Fruit fly (Drosophila melanogaster) whole organism, embryonic: ENCODE data around the gene CG43291.

Experiments
- Asciz ChIP-seq: fragments of 200-800 bp; sonication (Bioruptor generic); optimal IDR thresholded peaks from 2 replicates; lab custom pipeline; 2017; ENCODE audit warnings: missing biosample characterization, mild to moderate bottlenecking, missing genetic modification characterization, missing genetic modification reagents
- CG10366 ChIP-seq: fragments of 200-800 bp; sonication (Bioruptor generic); IDR thresholded peaks from 2 replicates; pipeline ENCODE4 v1.3.6; 2022; ENCODE audit warnings: missing biosample characterization, missing genetic modification characterization
- CG17359 ChIP-seq: fragments of 200-800 bp; sonication (Bioruptor generic); optimal IDR thresholded peaks from 3 replicates; lab custom pipeline; 2018; ENCODE audit warnings: missing biosample characterization, mild to moderate bottlenecking, missing genetic modification characterization, moderate library complexity
- CG1832 ChIP-seq: fragments of 200-800 bp; sonication (Bioruptor generic); optimal IDR thresholded peaks from 2 replicates; lab custom pipeline; 2017; ENCODE audit warnings: missing biosample characterization, mild to moderate bottlenecking, missing genetic modification characterization, inconsistent platforms
- CG18619 ChIP-seq: fragments of 200-800 bp; sonication (Bioruptor generic); optimal IDR thresholded peaks from 3 replicates; lab custom pipeline; 2017; ENCODE audit warnings: missing biosample characterization, mild to moderate bottlenecking, missing genetic modification characterization
- CG2120 ChIP-seq: fragments of 200-800 bp; sonication (Bioruptor generic); optimal IDR thresholded peaks from 3 replicates; lab custom pipeline; 2016; ENCODE audit warnings: missing biosample characterization, missing genetic modification characterization
- CG2712 ChIP-seq: fragments of 200-800 bp; optimal IDR thresholded peaks from 3 replicates; lab custom pipeline; 2019; ENCODE audit warnings: missing biosample characterization, mild to moderate bottlenecking, missing genetic modification characterization, moderate library complexity
- CG2889 ChIP-seq: fragments of 200-800 bp; sonication (Bioruptor generic); IDR thresholded peaks from 3 replicates; pipeline ENCODE4 v1.3.6; 2022; ENCODE audit warnings: missing biosample characterization, missing genetic modification characterization
- CG34422 ChIP-seq: fragments of 200-800 bp; sonication (Bioruptor generic); IDR thresholded peaks from 3 replicates; pipeline ENCODE4 v1.3.6; 2022; ENCODE audit warnings: missing biosample characterization, missing genetic modification characterization
- CG4328 ChIP-seq: fragments of 200-800 bp; sonication (Bioruptor generic); optimal IDR thresholded peaks from 3 replicates; lab custom pipeline; 2017; ENCODE audit warnings: missing biosample characterization, missing genetic modification reagents, missing genetic modification characterization
- CG6654 ChIP-seq: fragments of 200-800 bp; sonication (Bioruptor generic); optimal IDR thresholded peaks from 2 replicates; lab custom pipeline; 2017; ENCODE audit warnings: missing biosample characterization, mild to moderate bottlenecking, missing genetic modification characterization
- CG7556 ChIP-seq: fragments of 200-800 bp; sonication (Bioruptor generic); optimal IDR thresholded peaks from 2 replicates; lab custom pipeline; 2017; ENCODE audit warnings: missing biosample characterization, mild to moderate bottlenecking, missing genetic modification characterization
- CG8478 ChIP-seq: fragments of >200 bp; optimal IDR thresholded peaks from 2 replicates; lab custom pipeline; 2018
- CTCF ChIP-seq: fragments of 200-800 bp; sonication (Bioruptor generic); optimal IDR thresholded peaks from 2 replicates; lab custom pipeline; 2017; ENCODE audit warnings: missing biosample characterization, mild to moderate bottlenecking, missing genetic modification characterization, moderate library complexity
- Chrac-16 ChIP-seq: fragments of 200-800 bp; sonication (Bioruptor generic); optimal IDR thresholded peaks from 3 replicates; lab custom pipeline; 2016; ENCODE audit warnings: missing biosample characterization, missing genetic modification characterization
- CoRest ChIP-seq: fragments of 200-800 bp; sonication (Bioruptor generic); optimal IDR thresholded peaks from 3 replicates; lab custom pipeline; 2018; ENCODE audit warnings: missing biosample characterization, mild to moderate bottlenecking, missing genetic modification characterization, moderate library complexity
- E2f1 ChIP-seq: fragments of 200-800 bp; sonication (Bioruptor generic); IDR thresholded peaks from 2 replicates; pipeline ENCODE4 v1.3.6; 2022; ENCODE audit warnings: missing biosample characterization, missing genetic modification characterization
- Ets65A ChIP-seq: fragments of 200-800 bp; sonication (Bioruptor generic); peaks from one replicate; lab custom pipeline; 2016; ENCODE audit warnings: missing biosample characterization, missing genetic modification characterization
- Hr78 ChIP-seq, 2 experiments: fragments of 200-800 bp in 1 of 2; fragments of >200 bp in 1 of 2; sonication (Bioruptor generic) in 1 of 2; optimal IDR thresholded peaks; 2 replicates each; lab custom pipeline; 2017 to 2019; ENCODE audit warnings: missing biosample characterization in 2 of 2, missing genetic modification characterization in 2 of 2, mild to moderate bottlenecking in 1 of 2, moderate library complexity in 1 of 2
- Med ChIP-seq: fragments of 200-800 bp; sonication (Bioruptor generic); peaks from one replicate; lab custom pipeline; 2016; ENCODE audit warnings: missing biosample characterization, missing genetic modification characterization, mild to moderate bottlenecking, inconsistent platforms, moderate library complexity
- Myb ChIP-seq: fragments of 200-800 bp; sonication (Bioruptor generic); optimal IDR thresholded peaks from 2 replicates; lab custom pipeline; 2016; ENCODE audit warnings: missing biosample characterization, missing genetic modification characterization
- NfI ChIP-seq: fragments of 200-800 bp; sonication (Bioruptor generic); optimal IDR thresholded peaks from 3 replicates; lab custom pipeline; 2018; ENCODE audit warnings: missing biosample characterization, mild to moderate bottlenecking, missing genetic modification characterization, moderate library complexity
- Rx ChIP-seq: fragments of 200-800 bp; sonication (Bioruptor generic); IDR thresholded peaks from 2 replicates; pipeline ENCODE4 v1.3.6; 2022; ENCODE audit warnings: missing biosample characterization, missing genetic modification characterization
- Xrp1 ChIP-seq: fragments of 200-800 bp; sonication (Bioruptor generic); IDR thresholded peaks from 2 replicates; pipeline ENCODE4 v1.3.6; 2022; ENCODE audit warnings: missing biosample characterization, missing genetic modification characterization
- amos ChIP-seq: fragments of 200-800 bp; sonication (Bioruptor generic); IDR thresholded peaks from 2 replicates; pipeline ENCODE4 v1.3.6; 2022; ENCODE audit warnings: missing biosample characterization, missing genetic modification characterization; ENCODE audit not compliant: partially characterized antibody
- cato ChIP-seq: fragments of 200-800 bp; sonication (Bioruptor generic); optimal IDR thresholded peaks from 2 replicates; lab custom pipeline; 2016; ENCODE audit warnings: missing biosample characterization, missing genetic modification characterization, borderline replicate concordance
- chif ChIP-seq, 2 experiments: fragments of 200-800 bp; sonication (Bioruptor generic); optimal IDR thresholded peaks; 3 replicates each; lab custom pipeline; 2016; ENCODE audit warnings: missing biosample characterization in 2 of 2, missing genetic modification characterization in 2 of 2
- chm ChIP-seq: fragments of 200-800 bp; sonication (Bioruptor generic); IDR thresholded peaks from 2 replicates; pipeline ENCODE4 v1.3.6; 2022; ENCODE audit warnings: missing biosample characterization, missing genetic modification characterization
- crol ChIP-seq: fragments of 200-800 bp; sonication (Bioruptor generic); IDR thresholded peaks from 2 replicates; pipeline ENCODE4 v1.3.6; 2022; ENCODE audit warnings: missing biosample characterization, missing genetic modification characterization
- dmrt99B ChIP-seq: fragments of 200-800 bp; sonication (Bioruptor generic); optimal IDR thresholded peaks from 2 replicates; lab custom pipeline; 2018; ENCODE audit warnings: missing biosample characterization, mild to moderate bottlenecking, missing genetic modification characterization, moderate library complexity
- ems ChIP-seq: fragments of 200-800 bp; sonication (Bioruptor generic); optimal IDR thresholded peaks from 3 replicates; lab custom pipeline; 2016; ENCODE audit warnings: missing biosample characterization, missing genetic modification characterization
- gfzf ChIP-seq: fragments of 200-800 bp; sonication (Bioruptor generic); optimal IDR thresholded peaks from 2 replicates; lab custom pipeline; 2016; ENCODE audit warnings: missing biosample characterization, mild to moderate bottlenecking, missing genetic modification characterization, moderate library complexity
- grau ChIP-seq: fragments of 200-800 bp; optimal IDR thresholded peaks from 3 replicates; lab custom pipeline; 2019; ENCODE audit warnings: missing biosample characterization, mild to moderate bottlenecking, missing genetic modification characterization, moderate library complexity
- gro ChIP-seq: fragments of 200-800 bp; sonication (Bioruptor generic); optimal IDR thresholded peaks from 2 replicates; lab custom pipeline; 2016; ENCODE audit warnings: missing biosample characterization, missing genetic modification characterization
- jumu ChIP-seq: fragments of 200-800 bp; sonication (Bioruptor generic); optimal IDR thresholded peaks from 3 replicates; lab custom pipeline; 2016; ENCODE audit warnings: missing biosample characterization, missing genetic modification characterization
- ken ChIP-seq: fragments of 200-800 bp; sonication (Bioruptor generic); IDR thresholded peaks from 3 replicates; pipeline ENCODE4 v1.3.6; 2022; ENCODE audit warnings: missing biosample characterization, missing genetic modification characterization
- maf-S ChIP-seq: fragments of 200-800 bp; sonication (Bioruptor generic); optimal IDR thresholded peaks from 2 replicates; lab custom pipeline; 2016; ENCODE audit warnings: missing biosample characterization, missing genetic modification characterization
- nau ChIP-seq: fragments of 200-800 bp; sonication (Bioruptor generic); optimal IDR thresholded peaks from 3 replicates; lab custom pipeline; 2017; ENCODE audit warnings: missing biosample characterization, mild to moderate bottlenecking, missing genetic modification characterization, missing genetic modification reagents
- phol ChIP-seq: fragments of 200-800 bp; sonication (Bioruptor generic); optimal IDR thresholded peaks from 3 replicates; lab custom pipeline; 2018; ENCODE audit warnings: missing biosample characterization, mild to moderate bottlenecking, missing genetic modification characterization, moderate library complexity
- shn ChIP-seq: fragments of 200-800 bp; sonication (Bioruptor generic); optimal IDR thresholded peaks from 3 replicates; lab custom pipeline; 2016; ENCODE audit warnings: missing biosample characterization, missing genetic modification characterization
- sim ChIP-seq: fragments of 200-800 bp; sonication (Bioruptor generic); IDR thresholded peaks from 2 replicates; pipeline ENCODE4 v1.3.6; 2022; ENCODE audit warnings: missing biosample characterization, missing genetic modification characterization
- sisA ChIP-seq: fragments of 200-800 bp; sonication (Bioruptor generic); IDR thresholded peaks from 2 replicates; pipeline ENCODE4 v1.3.6; 2022; ENCODE audit warnings: missing biosample characterization, missing genetic modification characterization
- sna ChIP-seq: fragments of 200-800 bp; sonication (Bioruptor generic); IDR thresholded peaks from 2 replicates; pipeline ENCODE4 v1.3.6; 2022; ENCODE audit warnings: missing biosample characterization, missing genetic modification characterization; ENCODE audit not compliant: partially characterized antibody
- stwl ChIP-seq: fragments of 200-800 bp; sonication (Bioruptor generic); optimal IDR thresholded peaks from 3 replicates; lab custom pipeline; 2018; ENCODE audit warnings: missing biosample characterization, mild to moderate bottlenecking, missing genetic modification characterization, moderate library complexity
- tin ChIP-seq: fragments of 200-800 bp; sonication (Bioruptor generic); optimal IDR thresholded peaks from 3 replicates; lab custom pipeline; 2016; ENCODE audit warnings: missing biosample characterization, missing genetic modification characterization
- tio ChIP-seq: fragments of 200-800 bp; sonication (Bioruptor generic); optimal IDR thresholded peaks from 2 replicates; lab custom pipeline; 2017; ENCODE audit warnings: missing biosample characterization, missing genetic modification characterization, inconsistent platforms
- trh ChIP-seq: fragments of 200-800 bp; sonication (Bioruptor generic); optimal IDR thresholded peaks from 2 replicates; lab custom pipeline; 2016; ENCODE audit warnings: missing biosample characterization, missing genetic modification characterization
- wor ChIP-seq: fragments of 200-800 bp; sonication (Bioruptor generic); IDR thresholded peaks from 2 replicates; pipeline ENCODE4 v1.3.6; 2022; ENCODE audit warnings: missing biosample characterization, missing genetic modification characterization
- z ChIP-seq: fragments of 200-800 bp; sonication (Bioruptor generic); IDR thresholded peaks from 3 replicates; pipeline ENCODE4 v1.3.6; 2022; ENCODE audit warnings: missing biosample characterization, missing genetic modification characterization
- zf30C ChIP-seq: fragments of 200-800 bp; sonication (Bioruptor generic); optimal IDR thresholded peaks from 3 replicates; lab custom pipeline; 2018; ENCODE audit warnings: missing biosample characterization, mild to moderate bottlenecking, missing genetic modification characterization

The CG43291 gene

DNA sequence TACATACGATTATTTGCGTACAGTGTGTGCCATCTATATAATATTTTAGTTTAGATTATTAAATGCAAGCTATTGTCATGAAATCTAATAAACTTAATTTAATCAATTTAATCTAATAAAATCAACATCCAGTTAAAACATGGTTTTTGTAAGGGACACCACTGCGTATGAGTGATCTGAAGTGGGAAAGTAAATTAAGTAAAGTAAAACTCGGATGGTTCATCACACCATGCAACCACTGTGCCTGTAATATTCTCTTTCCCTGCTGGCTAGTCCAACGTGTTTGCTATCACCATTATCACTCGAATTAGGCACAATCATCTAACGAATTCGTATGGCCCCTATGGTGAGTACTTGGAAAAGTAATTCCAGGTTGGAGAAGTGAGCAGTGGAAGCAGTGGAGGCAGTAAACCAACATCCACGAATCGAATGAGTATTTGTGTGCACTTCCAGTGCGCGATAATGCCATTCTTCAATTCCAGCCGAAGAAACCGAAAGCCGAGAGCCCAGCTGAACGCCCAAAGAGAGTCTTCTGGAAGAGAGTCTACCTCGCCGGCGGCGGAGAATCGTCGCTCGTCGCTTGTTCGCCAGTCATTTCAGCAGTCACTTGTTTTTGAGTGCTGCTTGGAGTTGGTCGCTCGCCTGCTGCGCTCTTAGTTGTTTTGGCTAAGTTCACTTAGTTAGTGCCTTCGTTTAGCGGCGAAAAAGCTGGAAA is 44.3 kb upstream of the CG43291 start, which contains the start of gene red (continued):
- TF ChIP-seq ems (GFP tag; lab: Kevin White, UChicago): peak; percentile 64
- peak; percentile 10; the same call in 1 of the 2 replicates for TF ChIP-seq amos (GFP tag; lab: Robert Waterston, UW)
- peak; percentile 79 for TF ChIP-seq CG17359 (tag; lab: Kevin White, UChicago)
- TF ChIP-seq CG4328 (GFP tag; lab: Kevin White, UChicago): no peak
- TF ChIP-seq nau (GFP tag; lab: Kevin White, UChicago): peak; percentile 43
- TF ChIP-seq NfI (GFP tag; lab: Kevin White, UChicago): peak; percentile 78
- no peak for TF ChIP-seq CG8478 (lab: Kevin White, UChicago)
- TF ChIP-seq CG2712 (tag; lab: Kevin White, UChicago): peak; percentile 73
- TF ChIP-seq shn (GFP tag; lab: Kevin White, UChicago): no peak
- TF ChIP-seq Ets65A: peak; percentile 92
- TF ChIP-seq CoRest (tag; lab: Kevin White, UChicago): peak; percentile 81
- no peak for TF ChIP-seq Myb
- TF ChIP-seq ken: peak; percentile 65; the same call in 2 of the 3 replicates
- TF ChIP-seq z: peak; percentile 58; the same call in 2 of the 3 replicates
- peak; percentile 78 for TF ChIP-seq CG18619
- TF ChIP-seq crol (GFP tag; lab: Robert Waterston, UW): no peak
- no peak for TF ChIP-seq gfzf
- TF ChIP-seq CG10366: peak; percentile 66
- TF ChIP-seq CG2889 (GFP tag; lab: Robert Waterston, UW): 0 out of 3 replicates have a peak, but pooled peaks have one; percentile 32
- no peak for TF ChIP-seq trh
- peak; percentile 79 for TF ChIP-seq CG7556
- peak; percentile 81 for TF ChIP-seq dmrt99B (tag; lab: Kevin White, UChicago)
- TF ChIP-seq chif (GFP tag; optimal IDR thresholded peaks at IDR 0.05; lab: Kevin White, UChicago): peak; percentile 43 to 45
- TF ChIP-seq chm (GFP tag; lab: Robert Waterston, UW): peak; percentile 19; the same call in 1 of the 2 replicates
- peak; percentile 95 for TF ChIP-seq grau (tag; lab: Kevin White, UChicago)
- TF ChIP-seq CG6654 (GFP tag; lab: Kevin White, UChicago): no peak
- TF ChIP-seq CTCF: peak; percentile 28
- peak; percentile 8 for TF ChIP-seq maf-S
- peak; percentile 59 for TF ChIP-seq Asciz (GFP tag; lab: Kevin White, UChicago)
- TF ChIP-seq E2f1 (GFP tag; lab: Robert Waterston, UW): peak; percentile 60
- peak; percentile 25; the same call in 1 of the 2 replicates for TF ChIP-seq wor (GFP tag; lab: Robert Waterston, UW)
- TF ChIP-seq phol (tag; lab: Kevin White, UChicago): peak; percentile 67
- TF ChIP-seq Rx (GFP tag; lab: Robert Waterston, UW): 0 out of 2 replicates have a peak, but pooled peaks have one; percentile 30
- TF ChIP-seq Hr78 (GFP tag; optimal IDR thresholded peaks at IDR 0.05; lab: Kevin White, UChicago): peak in 1 of 2 experiments; percentile 3
- no peak for TF ChIP-seq stwl (tag; lab: Kevin White, UChicago)
- peak; percentile 47 for TF ChIP-seq jumu (GFP tag; lab: Kevin White, UChicago)
- peak; percentile 89 for TF ChIP-seq CG2120 (GFP tag; lab: Kevin White, UChicago)
- no peak for TF ChIP-seq CG1832
- no peak for TF ChIP-seq zf30C (GFP tag; lab: Kevin White, UChicago)
- TF ChIP-seq Chrac-16 (GFP tag; lab: Kevin White, UChicago): peak; percentile 70
- peak; percentile 46 for TF ChIP-seq tio (GFP tag; lab: Kevin White, UChicago)
- TF ChIP-seq cato: peak; percentile 4
- peak; percentile 86 for TF ChIP-seq Med (GFP tag; lab: Kevin White, UChicago)
- peak; percentile 7; the same call in 1 of the 3 replicates for TF ChIP-seq CG34422
- TF ChIP-seq sisA: peak; percentile 70
- no peak for TF ChIP-seq sna
- peak; percentile 58 for TF ChIP-seq gro (GFP tag; lab: Kevin White, UChicago)
- peak; percentile 74 for TF ChIP-seq Xrp1 (GFP tag; lab: Robert Waterston, UW)
- no peak for TF ChIP-seq sim (GFP tag; lab: Robert Waterston, UW)
- TF ChIP-seq tin: peak; percentile 44
